Worm (Caenorhabditis elegans): ENCODE measurements around the gene C25F9.11.

The C25F9.11 gene

ce11 chrV:19429605-19430004 is 3.3 kb downstream of the C25F9.11 start:
- TF ChIP-seq snpc-3.4 (tag; optimal IDR thresholded peaks at IDR 0.05) = no peak
- no peak for TF ChIP-seq repo-1 (tag; optimal IDR thresholded peaks at IDR 0.05)
- TF ChIP-seq C17E4.6 (GFP tag; IDR thresholded peaks at IDR 0.05) = no peak
- no peak for TF ChIP-seq akir-1 (GFP tag; optimal IDR thresholded peaks at IDR 0.05)
- TF ChIP-seq madf-3 (GFP tag; IDR thresholded peaks at IDR 0.05) = no peak
- no peak for TF ChIP-seq lag-1 (GFP tag; IDR thresholded peaks at IDR 0.05)
- no peak for TF ChIP-seq pha-4 (tag; optimal IDR thresholded peaks at IDR 0.05)
- no peak for TF ChIP-seq rpc-1 (optimal IDR thresholded peaks at IDR 0.05)
- no peak for TF ChIP-seq rpc-1 (tag; optimal IDR thresholded peaks at IDR 0.05)

ce11 chrV:19428936-19429335 is 3.9 kb downstream of the C25F9.11 start:
- TF ChIP-seq ztf-28 (GFP tag; IDR thresholded peaks at IDR 0.05) = no peak
- no peak for TF ChIP-seq akir-1 (GFP tag; optimal IDR thresholded peaks at IDR 0.05)
- no peak for TF ChIP-seq aptf-2 (GFP tag; conservative IDR thresholded peaks at IDR 0.05)
- TF ChIP-seq B0261.1 (tag; optimal IDR thresholded peaks at IDR 0.05) = no peak
- TF ChIP-seq repo-1 (tag; optimal IDR thresholded peaks at IDR 0.05) = no peak
- no peak for TF ChIP-seq nfya-2 (GFP tag; IDR thresholded peaks at IDR 0.05)

- TF ChIP-seq zim-3 (tag; optimal IDR thresholded peaks at IDR 0.05) = peak; percentile 0
- 0 out of 2 replicates have a peak, but pooled peaks have one; percentile 26 for TF ChIP-seq lin-26 (GFP tag; IDR thresholded peaks at IDR 0.05)
- TF ChIP-seq repo-1 (tag; optimal IDR thresholded peaks at IDR 0.05) = no peak
- no peak for TF ChIP-seq pbrm-1 (GFP tag; IDR thresholded peaks at IDR 0.05)
Measured at ce11 chrV:19428097-19428496, 4.8 kb downstream of the C25F9.11 start.

- TF ChIP-seq atf-7 (tag; optimal IDR thresholded peaks at IDR 0.05) = peak; percentile 57
- TF ChIP-seq ztf-26 (tag; optimal IDR thresholded peaks at IDR 0.05) = no peak
- TF ChIP-seq hlh-26 (GFP tag; conservative IDR thresholded peaks at IDR 0.05) = no peak
- no peak for TF ChIP-seq let-607 (tag; optimal IDR thresholded peaks at IDR 0.05)
- TF ChIP-seq somi-1 (GFP tag; optimal IDR thresholded peaks at IDR 0.05) = no peak
Measured at ce11 chrV:19421131-19421530, 11.7 kb downstream of the C25F9.11 start, which contains the start of gene C25F9.2. Gene C25F9.2 (plus strand): TSS chrV:19421471.

- TF ChIP-seq let-607 (tag; optimal IDR thresholded peaks at IDR 0.05) (no peak), nhr-80 (tag; optimal IDR thresholded peaks at IDR 0.05) (peak; percentile 3)
Measured at ce11 chrV:19417836-19418235, 15.0 kb downstream of the C25F9.11 start, which contains the start of gene C25F9.15. Gene C25F9.15 (plus strand): TSS chrV:19418136.

ce11 chrV:19416475-19416874 is 16.4 kb downstream of the C25F9.11 start, which contains the start of the genes C25F9.4 and C25F9.9:
Gene C25F9.4 (minus strand): TSS chrV:19416575.
Gene C25F9.9 (plus strand): TSS chrV:19416611.
- TF ChIP-seq nhr-80 (tag; optimal IDR thresholded peaks at IDR 0.05) = peak; percentile 7
- no peak for TF ChIP-seq lag-1 (GFP tag; IDR thresholded peaks at IDR 0.05)
- TF ChIP-seq dpl-1 (GFP tag; optimal IDR thresholded peaks at IDR 0.05) = no peak
- TF ChIP-seq nfyb-1 (GFP tag; IDR thresholded peaks at IDR 0.05) = no peak
- TF ChIP-seq egl-44 (GFP tag; IDR thresholded peaks at IDR 0.05) = no peak
- TF ChIP-seq F33H1.4 (GFP tag; IDR thresholded peaks at IDR 0.05) = no peak
- no peak for TF ChIP-seq snpc-4 (GFP tag; optimal IDR thresholded peaks at IDR 0.05)
- no peak for TF ChIP-seq snpc-4 (tag; optimal IDR thresholded peaks at IDR 0.05)

ce11 chrV:19410663-19411062 is 22.2 kb downstream of the C25F9.11 start, which contains the start of gene C25F9.5:
Gene C25F9.5 (minus strand): TSS chrV:19410857.
- TF ChIP-seq cebp-1 (GFP tag; IDR thresholded peaks at IDR 0.05) = peak; percentile 69; the same call in 1 of the 2 replicates
- peak; percentile 70 for TF ChIP-seq cebp-1 (tag; optimal IDR thresholded peaks at IDR 0.05)
- TF ChIP-seq nhr-80 (tag; optimal IDR thresholded peaks at IDR 0.05) = peak; percentile 70
- TF ChIP-seq sea-2 (GFP tag; IDR thresholded peaks at IDR 0.05) = no peak
